Worm (Caenorhabditis elegans) whole organism, early embryonic: ENCODE measurements around the gene R11D1.1.

ENCODE experiments used
- ama-1 ChIP-seq: fragments of 150-350 bp; optimal IDR thresholded peaks from 2 replicates; lab custom pipeline; 2014
- flt-1 ChIP-seq: fragments of 200-800 bp; sonication (Bioruptor generic); IDR thresholded peaks from 2 replicates; pipeline ENCODE4 v1.3.6; 2022; ENCODE audit warnings: missing genetic modification characterization, missing compliant biosample characterization
- hmg-4 ChIP-seq: fragments of 200-800 bp; sonication (Bioruptor generic); optimal IDR thresholded peaks from 2 replicates; lab custom pipeline; 2018; ENCODE audit warnings: mild to moderate bottlenecking, missing genetic modification characterization, missing compliant biosample characterization
- tbx-11 ChIP-seq: fragments of 200-800 bp; sonication (Bioruptor generic); IDR thresholded peaks from 2 replicates; pipeline ENCODE4 v1.3.6; 2022; ENCODE audit warnings: missing genetic modification characterization, missing compliant biosample characterization
- tra-4 ChIP-seq: sonication (generic microtip); optimal IDR thresholded peaks from 2 replicates; lab custom pipeline; 2017; ENCODE audit warnings: missing genetic modification characterization, missing compliant biosample characterization

DNA sequence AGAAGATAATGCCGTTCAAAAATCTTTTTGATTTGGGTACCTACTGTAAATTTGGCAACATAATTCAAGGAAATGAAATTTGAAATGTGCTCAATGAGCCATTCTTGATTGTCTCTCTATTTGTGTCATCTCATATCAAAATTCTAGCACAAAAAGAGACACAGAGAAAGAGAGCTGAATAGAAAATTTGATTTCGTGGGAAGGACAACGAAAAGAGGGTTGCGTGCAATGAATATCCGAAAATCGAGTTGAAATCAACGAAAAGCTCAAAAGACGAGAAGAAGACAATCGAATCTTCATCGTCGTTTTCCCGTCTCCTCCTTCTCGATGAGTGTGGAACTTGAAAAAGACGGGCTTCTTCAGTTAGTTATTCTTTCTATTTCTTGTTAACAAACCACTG, 43.7 kb downstream of the R11D1.1 start, which contains the start of gene C15C8.5:
- TF ChIP-seq ama-1, result no peak
- TF ChIP-seq flt-1, result no peak
- TF ChIP-seq hmg-4 (GFP tag; lab: Kevin White, UChicago), result no peak
- TF ChIP-seq tbx-11, result no peak
- TF ChIP-seq tra-4, result no peak
